Worm (Caenorhabditis elegans): ENCODE measurements around the gene Y51H4A.5.
A peak's percentile ranks its signal among the peaks of the same experiment; 100 is the strongest.

Y51H4A.5 gene

ce11 chrIV:16501855-16502254, 24.1 kb downstream of the Y51H4A.5 start (continued):
- TF ChIP-seq Y53F4B.3 (GFP tag; IDR thresholded peaks at IDR 0.05) (no peak), madf-8 (GFP tag; conservative IDR thresholded peaks at IDR 0.05) (no peak), lin-35 (GFP tag; optimal IDR thresholded peaks at IDR 0.05) (peak in 1 of 3 experiments; percentile 45), bed-1 (GFP tag; IDR thresholded peaks at IDR 0.05) (no peak), lin-54 (GFP tag; optimal IDR thresholded peaks at IDR 0.05) (no peak), D2030.7 (GFP tag; IDR thresholded peaks at IDR 0.05) (no peak), F57C9.4 (tag; optimal IDR thresholded peaks at IDR 0.05) (no peak), rec-8 (tag; optimal IDR thresholded peaks at IDR 0.05) (no peak), snpc-1.1 (tag; optimal IDR thresholded peaks at IDR 0.05; ENCODE audit: insufficient read depth) (no peak), nfya-1 (tag; optimal IDR thresholded peaks at IDR 0.05; ENCODE audit: borderline replicate concordance, insufficient read depth) (no peak), hmg-1.2 (GFP tag; IDR thresholded peaks at IDR 0.05) (peak; percentile 71; the same call in 1 of the 2 replicates), ceh-27 (GFP tag; optimal IDR thresholded peaks at IDR 0.05) (no peak), hmg-20 (GFP tag; IDR thresholded peaks at IDR 0.05) (no peak), nhr-90 (tag; optimal IDR thresholded peaks at IDR 0.05) (no peak), lsy-27 (tag; optimal IDR thresholded peaks at IDR 0.05; ENCODE audit: borderline replicate concordance, insufficient read depth) (no peak), ztf-26 (tag; optimal IDR thresholded peaks at IDR 0.05) (no peak), F52B5.7 (tag; optimal IDR thresholded peaks at IDR 0.05) (no peak), mxl-1 (tag; optimal IDR thresholded peaks at IDR 0.05) (no peak), ztf-28 (GFP tag; IDR thresholded peaks at IDR 0.05) (no peak), die-1 (tag; optimal IDR thresholded peaks at IDR 0.05) (no peak), hrde-1 (tag; optimal IDR thresholded peaks at IDR 0.05; ENCODE audit: borderline replicate concordance) (no peak), F49E8.2 (tag; optimal IDR thresholded peaks at IDR 0.05; ENCODE audit: insufficient read depth) (no peak), ekl-4 (GFP tag; IDR thresholded peaks at IDR 0.05) (no peak), K11D2.4 (GFP tag; IDR thresholded peaks at IDR 0.05) (no peak), hsf-1 (GFP tag; IDR thresholded peaks at IDR 0.05) (no peak), F57A8.1 (GFP tag; optimal IDR thresholded peaks at IDR 0.05) (no peak), aptf-2 (GFP tag; conservative IDR thresholded peaks at IDR 0.05) (no peak), ztf-18 (tag; optimal IDR thresholded peaks at IDR 0.05) (no peak), attf-3 (GFP tag; conservative IDR thresholded peaks at IDR 0.05) (no peak), ceh-91 (GFP tag; IDR thresholded peaks at IDR 0.05) (no peak), F39B2.1 (GFP tag; IDR thresholded peaks at IDR 0.05) (no peak), pbrm-1 (GFP tag; IDR thresholded peaks at IDR 0.05) (no peak), mcd-1 (GFP tag; IDR thresholded peaks at IDR 0.05) (peak; percentile 38; the same call in 1 of the 2 replicates), sptf-2 (GFP tag; optimal IDR thresholded peaks at IDR 0.05) (no peak), zfh-2 (GFP tag; conservative IDR thresholded peaks at IDR 0.05) (peak; percentile 77), rpc-1 (optimal IDR thresholded peaks at IDR 0.05) (no peak), rpc-1 (tag; optimal IDR thresholded peaks at IDR 0.05) (no peak), ccch-3 (GFP tag; optimal IDR thresholded peaks at IDR 0.05) (no peak), xnd-1 (tag; optimal IDR thresholded peaks at IDR 0.05) (no peak), aptf-3 (GFP tag; IDR thresholded peaks at IDR 0.05) (no peak), hlh-26 (GFP tag; conservative IDR thresholded peaks at IDR 0.05) (no peak), B0261.1 (tag; optimal IDR thresholded peaks at IDR 0.05) (no peak), sea-2 (GFP tag; IDR thresholded peaks at IDR 0.05) (no peak), Y53G8AR.9 (GFP tag; conservative IDR thresholded peaks at IDR 0.05) (no peak), F10E7.11 (tag; optimal IDR thresholded peaks at IDR 0.05) (no peak), rcor-1 (GFP tag; IDR thresholded peaks at IDR 0.05) (no peak), mes-4 (tag; optimal IDR thresholded peaks at IDR 0.05) (no peak), madf-6 (GFP tag; IDR thresholded peaks at IDR 0.05) (no peak), B0336.3 (GFP tag; IDR thresholded peaks at IDR 0.05) (peak; percentile 70)
